Fruit fly (Drosophila melanogaster) whole organism, adult: ENCODE results near the gene CG43886.

Experiments
- CG12768 ChIP-seq: fragments of 200-800 bp; sonication (Bioruptor generic); optimal IDR thresholded peaks from 2 replicates; lab custom pipeline; 2017; ENCODE audit warnings: missing biosample characterization, missing genetic modification characterization, mild to moderate bottlenecking, moderate library complexity, missing genetic modification reagents
- CG14711 ChIP-seq: fragments of 200-800 bp; sonication (Bioruptor generic); optimal IDR thresholded peaks from 2 replicates; lab custom pipeline; 2018; ENCODE audit warnings: missing biosample characterization, mild to moderate bottlenecking, missing genetic modification characterization, moderate library complexity
- CG33017 ChIP-seq: fragments of 200-800 bp; sonication (Bioruptor generic); optimal IDR thresholded peaks from 2 replicates; lab custom pipeline; 2018; ENCODE audit warnings: missing biosample characterization, mild to moderate bottlenecking, missing genetic modification characterization, moderate library complexity
- CG7045 ChIP-seq: fragments of 200-800 bp; sonication (Bioruptor generic); optimal IDR thresholded peaks from 2 replicates; lab custom pipeline; 2017; ENCODE audit warnings: missing biosample characterization, mild to moderate bottlenecking, missing genetic modification characterization
- Crg-1 ChIP-seq: fragments of 200-800 bp; sonication (Bioruptor generic); optimal IDR thresholded peaks from 2 replicates; lab custom pipeline; 2016; ENCODE audit warnings: missing biosample characterization, missing genetic modification characterization
- Hr96 ChIP-seq: fragments of 200-800 bp; sonication (Bioruptor generic); optimal IDR thresholded peaks from 2 replicates; lab custom pipeline; 2016; ENCODE audit warnings: missing biosample characterization, missing genetic modification characterization
- cic ChIP-seq: fragments of 200-800 bp; sonication (Bioruptor generic); optimal IDR thresholded peaks from 2 replicates; lab custom pipeline; 2017; ENCODE audit warnings: missing biosample characterization, mild to moderate bottlenecking, missing genetic modification characterization, moderate library complexity
- cnc ChIP-seq, 2 experiments: fragments of >200 bp; optimal IDR thresholded peaks; 2 replicates each; lab custom pipeline; 2017
- kay ChIP-seq: fragments of 200-800 bp; sonication (Bioruptor generic); peaks from one replicate; lab custom pipeline; 2016; ENCODE audit warnings: missing biosample characterization, missing genetic modification characterization, borderline replicate concordance
- ovo ChIP-seq: fragments of 200-800 bp; sonication (Bioruptor generic); optimal IDR thresholded peaks from 2 replicates; lab custom pipeline; 2016; ENCODE audit warnings: missing biosample characterization, missing genetic modification characterization
- toe ChIP-seq: fragments of 200-800 bp; sonication (Bioruptor generic); optimal IDR thresholded peaks from 2 replicates; lab custom pipeline; 2016; ENCODE audit warnings: missing biosample characterization, missing genetic modification characterization

- no peak for TF ChIP-seq Crg-1 (GFP tag; lab: Kevin White, UChicago)
- no peak for TF ChIP-seq CG14711 (tag; lab: Kevin White, UChicago)
- TF ChIP-seq kay = no peak
- TF ChIP-seq CG12768 = no peak
- TF ChIP-seq ovo (GFP tag; lab: Kevin White, UChicago) = no peak
- TF ChIP-seq Hr96 (GFP tag; lab: Kevin White, UChicago) = no peak
- no peak for TF ChIP-seq toe (GFP tag; lab: Kevin White, UChicago)
- TF ChIP-seq CG33017 (tag; lab: Kevin White, UChicago) = no peak
- TF ChIP-seq cnc (optimal IDR thresholded peaks at IDR 0.05; lab: Kevin White, UChicago) = no peak
- no peak for TF ChIP-seq CG7045 (GFP tag; lab: Kevin White, UChicago)
- TF ChIP-seq cic (GFP tag; lab: Kevin White, UChicago) = no peak
Measured at dm6 chr3L:8202317-8202842, 42.8 kb upstream of the CG43886 start, which contains the start of the genes CG7366 and CG13679.
